Fruit fly (Drosophila melanogaster): ENCODE results near the gene CG31274.

The CG31274 gene

dm6 chr3R:16987924-16988298, 4.9 kb upstream of the CG31274 start:
- TF ChIP-seq sr (GFP tag; IDR thresholded peaks at IDR 0.05): no peak
- peak; percentile 11 for TF ChIP-seq Sox102F (GFP tag; optimal IDR thresholded peaks at IDR 0.05)
- peak in 1 of 2 experiments; percentile 26 for TF ChIP-seq Hr51 (GFP tag; optimal IDR thresholded peaks at IDR 0.05)
- TF ChIP-seq exex (tag; optimal IDR thresholded peaks at IDR 0.05): no peak
- no peak for TF ChIP-seq CG30020 (tag; optimal IDR thresholded peaks at IDR 0.05)
- TF ChIP-seq CG11504 (tag; optimal IDR thresholded peaks at IDR 0.05): peak; percentile 11
- no peak for TF ChIP-seq CG1647 (GFP tag; optimal IDR thresholded peaks at IDR 0.05)
- TF ChIP-seq CG1832 (GFP tag; optimal IDR thresholded peaks at IDR 0.05): no peak
- no peak for TF ChIP-seq CG14441 (GFP tag; IDR thresholded peaks at IDR 0.05)
- no peak for TF ChIP-seq CG7839 (tag; optimal IDR thresholded peaks at IDR 0.05)
- peak; percentile 24 for TF ChIP-seq CG15269 (tag; optimal IDR thresholded peaks at IDR 0.05)
- no peak for TF ChIP-seq pum (GFP tag; optimal IDR thresholded peaks at IDR 0.05)
- TF ChIP-seq HLH4C (GFP tag; IDR thresholded peaks at IDR 0.05; ENCODE audit: partially characterized antibody): no peak
- TF ChIP-seq Fer2 (tag; optimal IDR thresholded peaks at IDR 0.05): no peak
- no peak for TF ChIP-seq CG15696 (tag; optimal IDR thresholded peaks at IDR 0.05)
- TF ChIP-seq ATbp (GFP tag; optimal IDR thresholded peaks at IDR 0.05): peak; percentile 10
- TF ChIP-seq bcd (GFP tag; optimal IDR thresholded peaks at IDR 0.05): no peak
- TF ChIP-seq HHEX (GFP tag; optimal IDR thresholded peaks at IDR 0.05): no peak
- TF ChIP-seq Oli (tag; optimal IDR thresholded peaks at IDR 0.05): peak; percentile 21
- TF ChIP-seq zfh2 (GFP tag; optimal IDR thresholded peaks at IDR 0.05): no peak
- TF ChIP-seq disco-r (GFP tag; optimal IDR thresholded peaks at IDR 0.05): no peak
- TF ChIP-seq gem (tag; optimal IDR thresholded peaks at IDR 0.05): peak; percentile 36
- no peak for TF ChIP-seq Nf-YA (GFP tag; IDR thresholded peaks at IDR 0.05)
- peak; percentile 8 for TF ChIP-seq CG2678 (tag; optimal IDR thresholded peaks at IDR 0.05)
- TF ChIP-seq ftz-f1 (GFP tag; optimal IDR thresholded peaks at IDR 0.05): no peak
- no peak for TF ChIP-seq Neu2 (GFP tag; optimal IDR thresholded peaks at IDR 0.05; ENCODE audit: borderline replicate concordance)
- no peak for TF ChIP-seq bigmax (GFP tag; optimal IDR thresholded peaks at IDR 0.05)
- TF ChIP-seq CG17186 (GFP tag; optimal IDR thresholded peaks at IDR 0.05): no peak
- TF ChIP-seq Eip74EF (GFP tag; optimal IDR thresholded peaks at IDR 0.05): peak in 1 of 2 experiments; percentile 39
- TF ChIP-seq ase (GFP tag; IDR thresholded peaks at IDR 0.05): no peak
- peak; percentile 81 for TF ChIP-seq grau (tag; optimal IDR thresholded peaks at IDR 0.05)
- no peak for TF ChIP-seq sug (tag; optimal IDR thresholded peaks at IDR 0.05)
- no peak for TF ChIP-seq zen (tag; optimal IDR thresholded peaks at IDR 0.05)
- TF ChIP-seq sim (GFP tag; IDR thresholded peaks at IDR 0.05): no peak
- peak; percentile 39 for TF ChIP-seq CG1603 (tag; optimal IDR thresholded peaks at IDR 0.05)
- peak; percentile 33 for TF ChIP-seq unpg (GFP tag; optimal IDR thresholded peaks at IDR 0.05)
- peak; percentile 2 for TF ChIP-seq CG2120 (GFP tag; optimal IDR thresholded peaks at IDR 0.05)
- TF ChIP-seq Trl (optimal IDR thresholded peaks at IDR 0.05): peak in 1 of 2 experiments; percentile 20
- no peak for TF ChIP-seq Trl (GFP tag; optimal IDR thresholded peaks at IDR 0.05)
- peak in 1 of 2 experiments; percentile 10 for TF ChIP-seq dpn (GFP tag; optimal IDR thresholded peaks at IDR 0.05)
- no peak for TF ChIP-seq odd (GFP tag; optimal IDR thresholded peaks at IDR 0.05)
- TF ChIP-seq CG4424 (GFP tag; optimal IDR thresholded peaks at IDR 0.05): peak; percentile 8
- TF ChIP-seq CG12391 (tag; optimal IDR thresholded peaks at IDR 0.05): no peak
- TF ChIP-seq Xbp1 (GFP tag; optimal IDR thresholded peaks at IDR 0.05): peak; percentile 15
- TF ChIP-seq CG7372 (GFP tag; IDR thresholded peaks at IDR 0.05): no peak
- no peak for TF ChIP-seq CG7786 (GFP tag; optimal IDR thresholded peaks at IDR 0.05)
- peak in 1 of 2 experiments; percentile 44 for TF ChIP-seq Pdp1 (GFP tag; optimal IDR thresholded peaks at IDR 0.05)
- TF ChIP-seq Ada2b (GFP tag; IDR thresholded peaks at IDR 0.05): no peak
- peak; percentile 7 for TF ChIP-seq dmrt99B (tag; optimal IDR thresholded peaks at IDR 0.05)
- no peak for TF ChIP-seq unc-4 (GFP tag; IDR thresholded peaks at IDR 0.05; ENCODE audit: partially characterized antibody)
